Worm (Caenorhabditis elegans) whole organism, late embryonic: Measurements from ENCODE around the gene C29F7.10.

Experiments used
- C08G9.2 ChIP-seq: sonication (generic microtip); optimal IDR thresholded peaks from 2 replicates; lab custom pipeline; 2016; ENCODE audit warnings: mild to moderate bottlenecking, missing genetic modification characterization, moderate library complexity, missing compliant biosample characterization
- C38D4.7 ChIP-seq: fragments of 200-800 bp; sonication (Bioruptor generic); optimal IDR thresholded peaks from 2 replicates; lab custom pipeline; 2018; ENCODE audit warnings: mild to moderate bottlenecking, missing genetic modification characterization, moderate library complexity, missing compliant biosample characterization
- F13H6.1 ChIP-seq: sonication (generic microtip); optimal IDR thresholded peaks from 2 replicates; lab custom pipeline; 2016; ENCODE audit warnings: missing genetic modification characterization, missing compliant biosample characterization
- K02D7.2 ChIP-seq: sonication (generic microtip); optimal IDR thresholded peaks from 2 replicates; lab custom pipeline; 2017; ENCODE audit warnings: mild to moderate bottlenecking, missing genetic modification characterization, missing compliant biosample characterization
- T23F11.4 ChIP-seq: fragments of 200-800 bp; sonication (Bioruptor generic); optimal IDR thresholded peaks from 2 replicates; lab custom pipeline; 2018; ENCODE audit warnings: mild to moderate bottlenecking, missing genetic modification characterization, missing compliant biosample characterization
- Y22D7AL.16 ChIP-seq: sonication (generic microtip); optimal IDR thresholded peaks from 2 replicates; lab custom pipeline; 2016; ENCODE audit warnings: missing genetic modification characterization, missing compliant biosample characterization
- ahr-1 ChIP-seq: sonication (generic microtip); optimal IDR thresholded peaks from 2 replicates; lab custom pipeline; 2016; ENCODE audit warnings: missing genetic modification characterization, missing compliant biosample characterization
- ceh-14 ChIP-seq: sonication (generic microtip); optimal IDR thresholded peaks from 2 replicates; lab custom pipeline; 2016; ENCODE audit warnings: missing genotype, missing genetic modification characterization, missing compliant biosample characterization
- ceh-18 ChIP-seq: sonication (generic microtip); optimal IDR thresholded peaks from 2 replicates; lab custom pipeline; 2016; ENCODE audit warnings: missing genetic modification characterization, missing compliant biosample characterization
- ceh-19 ChIP-seq: fragments of 200-800 bp; sonication (Bioruptor generic); optimal IDR thresholded peaks from 2 replicates; lab custom pipeline; 2018; ENCODE audit warnings: mild to moderate bottlenecking, missing genetic modification characterization, missing compliant biosample characterization
- ceh-2 ChIP-seq: sonication (generic microtip); optimal IDR thresholded peaks from 2 replicates; lab custom pipeline; 2016; ENCODE audit warnings: missing genotype, missing genetic modification characterization, missing compliant biosample characterization
- ceh-24 ChIP-seq: sonication (generic microtip); optimal IDR thresholded peaks from 2 replicates; lab custom pipeline; 2016; ENCODE audit warnings: mild to moderate bottlenecking, missing genetic modification characterization, missing compliant biosample characterization
- ceh-31 ChIP-seq: sonication (generic microtip); optimal IDR thresholded peaks from 2 replicates; lab custom pipeline; 2016; ENCODE audit warnings: missing genetic modification characterization, missing compliant biosample characterization
- ceh-34 ChIP-seq: sonication (generic microtip); optimal IDR thresholded peaks from 2 replicates; lab custom pipeline; 2016; ENCODE audit warnings: mild to moderate bottlenecking, missing genetic modification characterization, missing compliant biosample characterization
- ceh-45 ChIP-seq: fragments of 200-800 bp; sonication (Bioruptor generic); IDR thresholded peaks from 2 replicates; pipeline ENCODE4 v1.3.6; 2022; ENCODE audit warnings: missing genetic modification reagents, missing genetic modification characterization, missing compliant biosample characterization
- ceh-48 ChIP-seq: sonication (generic microtip); optimal IDR thresholded peaks from 2 replicates; lab custom pipeline; 2016; ENCODE audit warnings: missing genetic modification characterization, inconsistent platforms, missing compliant biosample characterization
- ceh-6 ChIP-seq: fragments of 200-800 bp; sonication (Bioruptor generic); optimal IDR thresholded peaks from 2 replicates; lab custom pipeline; 2018; ENCODE audit warnings: mild to moderate bottlenecking, missing genetic modification characterization, missing compliant biosample characterization
- che-1 ChIP-seq: sonication (generic microtip); optimal IDR thresholded peaks from 2 replicates; lab custom pipeline; 2016; ENCODE audit warnings: mild to moderate bottlenecking, missing genetic modification characterization, missing compliant biosample characterization
- dmd-4 ChIP-seq: sonication (generic microtip); optimal IDR thresholded peaks from 2 replicates; lab custom pipeline; 2016; ENCODE audit warnings: borderline replicate concordance, missing genetic modification characterization, missing compliant biosample characterization
- dve-1 ChIP-seq: sonication (generic microtip); optimal IDR thresholded peaks from 2 replicates; lab custom pipeline; 2017; ENCODE audit warnings: antibody characterized with exemption, mild to moderate bottlenecking, missing genetic modification characterization, missing compliant biosample characterization
- elt-2 ChIP-seq: sonication (generic microtip); optimal IDR thresholded peaks from 2 replicates; lab custom pipeline; 2016; ENCODE audit warnings: missing genetic modification reagents, missing genetic modification characterization, missing compliant biosample characterization
- ets-4 ChIP-seq: sonication (generic microtip); optimal IDR thresholded peaks from 2 replicates; lab custom pipeline; 2016; ENCODE audit warnings: missing genetic modification characterization, missing compliant biosample characterization
- fax-1 ChIP-seq: sonication (generic microtip); optimal IDR thresholded peaks from 2 replicates; lab custom pipeline; 2016; ENCODE audit warnings: missing genotype, missing genetic modification characterization, missing compliant biosample characterization
- fkh-6 ChIP-seq: sonication (generic microtip); optimal IDR thresholded peaks from 2 replicates; lab custom pipeline; 2016; ENCODE audit warnings: missing genetic modification characterization, missing compliant biosample characterization
- gmeb-2 ChIP-seq: sonication (generic microtip); optimal IDR thresholded peaks from 2 replicates; lab custom pipeline; 2016; ENCODE audit warnings: missing genetic modification characterization, inconsistent platforms, missing compliant biosample characterization
- hlh-13 ChIP-seq: fragments of 200-800 bp; sonication (Bioruptor generic); optimal IDR thresholded peaks from 2 replicates; lab custom pipeline; 2018; ENCODE audit warnings: mild to moderate bottlenecking, missing genetic modification characterization, missing compliant biosample characterization
- hlh-15 ChIP-seq: sonication (generic microtip); optimal IDR thresholded peaks from 2 replicates; lab custom pipeline; 2016; ENCODE audit warnings: missing genetic modification characterization, missing compliant biosample characterization
- hlh-30 ChIP-seq: sonication (generic microtip); optimal IDR thresholded peaks from 2 replicates; lab custom pipeline; 2017; ENCODE audit warnings: antibody characterized with exemption, missing genetic modification characterization, missing compliant biosample characterization; ENCODE audit not compliant: insufficient read depth
- hlh-6 ChIP-seq: sonication (generic microtip); optimal IDR thresholded peaks from 2 replicates; lab custom pipeline; 2016; ENCODE audit warnings: missing genotype, missing genetic modification characterization, missing compliant biosample characterization
- hlh-8 ChIP-seq: sonication (generic microtip); optimal IDR thresholded peaks from 2 replicates; lab custom pipeline; 2016; ENCODE audit warnings: missing genotype, missing genetic modification characterization, missing compliant biosample characterization
- lin-11 ChIP-seq: fragments of 200-800 bp; sonication (Bioruptor generic); optimal IDR thresholded peaks from 2 replicates; lab custom pipeline; 2018; ENCODE audit warnings: mild to moderate bottlenecking, missing genetic modification characterization, missing compliant biosample characterization
- madf-2 ChIP-seq: sonication (generic microtip); optimal IDR thresholded peaks from 2 replicates; lab custom pipeline; 2017; ENCODE audit warnings: missing genetic modification characterization, missing compliant biosample characterization
- mec-3 ChIP-seq: sonication (generic microtip); optimal IDR thresholded peaks from 2 replicates; lab custom pipeline; 2016; ENCODE audit warnings: borderline replicate concordance, missing genetic modification characterization, missing compliant biosample characterization
- nfya-1 ChIP-seq: sonication (generic microtip); optimal IDR thresholded peaks from 2 replicates; lab custom pipeline; 2017; ENCODE audit warnings: missing genetic modification characterization, mild to moderate bottlenecking, missing compliant biosample characterization, antibody characterized with exemption, moderate library complexity
- nhr-232 ChIP-seq: sonication (generic microtip); optimal IDR thresholded peaks from 2 replicates; lab custom pipeline; 2016; ENCODE audit warnings: missing genetic modification characterization, missing compliant biosample characterization
- npax-4 ChIP-seq: sonication (generic microtip); optimal IDR thresholded peaks from 2 replicates; lab custom pipeline; 2016; ENCODE audit warnings: missing genetic modification characterization, missing compliant biosample characterization
- pat-9 ChIP-seq: fragments of 200-800 bp; sonication (Bioruptor generic); optimal IDR thresholded peaks from 2 replicates; lab custom pipeline; 2018; ENCODE audit warnings: mild to moderate bottlenecking, missing genetic modification characterization, moderate library complexity, missing compliant biosample characterization
- pha-2 ChIP-seq: sonication (generic microtip); optimal IDR thresholded peaks from 2 replicates; lab custom pipeline; 2017; ENCODE audit warnings: mild to moderate bottlenecking, missing genetic modification characterization, missing compliant biosample characterization
- pqm-1 ChIP-seq: sonication (generic microtip); optimal IDR thresholded peaks from 2 replicates; lab custom pipeline; 2016; ENCODE audit warnings: missing genetic modification characterization, missing compliant biosample characterization
- pros-1 ChIP-seq: fragments of 150-350 bp; optimal IDR thresholded peaks from 2 replicates; lab custom pipeline; 2014; ENCODE audit warnings: missing biosample characterization, missing genetic modification reagents, missing genetic modification characterization
- ref-2 ChIP-seq: sonication (generic microtip); optimal IDR thresholded peaks from 2 replicates; lab custom pipeline; 2016; ENCODE audit warnings: missing genetic modification characterization, missing compliant biosample characterization
- rnt-1 ChIP-seq: sonication (generic microtip); optimal IDR thresholded peaks from 2 replicates; lab custom pipeline; 2016; ENCODE audit warnings: missing genetic modification characterization, missing compliant biosample characterization
- sdc-2 ChIP-seq: sonication (generic microtip); optimal IDR thresholded peaks from 2 replicates; lab custom pipeline; 2016; ENCODE audit warnings: missing genotype, missing genetic modification characterization, missing compliant biosample characterization
- sox-2 ChIP-seq: fragments of 200-800 bp; sonication (Bioruptor generic); IDR thresholded peaks from 2 replicates; pipeline ENCODE4 v1.3.6; 2022; ENCODE audit warnings: missing genetic modification reagents, missing genetic modification characterization, missing compliant biosample characterization
- sox-4 ChIP-seq: sonication (generic microtip); optimal IDR thresholded peaks from 2 replicates; lab custom pipeline; 2017; ENCODE audit warnings: mild to moderate bottlenecking, missing genetic modification characterization, inconsistent platforms, missing compliant biosample characterization
- syd-9 ChIP-seq: sonication (generic microtip); optimal IDR thresholded peaks from 2 replicates; lab custom pipeline; 2016; ENCODE audit warnings: mild to moderate bottlenecking, missing genetic modification characterization, moderate library complexity, missing compliant biosample characterization
- tbx-2 ChIP-seq: sonication (generic microtip); optimal IDR thresholded peaks from 2 replicates; lab custom pipeline; 2016; ENCODE audit warnings: missing genetic modification characterization, missing compliant biosample characterization
- ttx-3 ChIP-seq: sonication (generic microtip); optimal IDR thresholded peaks from 2 replicates; lab custom pipeline; 2016; ENCODE audit warnings: missing genetic modification reagents, missing genetic modification characterization, missing compliant biosample characterization
- unc-3 ChIP-seq, 2 experiments: fragments of 200-800 bp in 1 of 2; sonication (Bioruptor generic) in 1 of 2; sonication (generic microtip) in 1 of 2; conservative IDR thresholded peaks in 1 of 2; optimal IDR thresholded peaks in 1 of 2; 2 replicates each; pipeline versions ENCODE4 v1.3.6 to Lab custom; 2016 to 2022; ENCODE audit warnings: missing compliant biosample characterization in 2 of 2, missing genetic modification characterization in 2 of 2, missing genetic modification reagents in 1 of 2
- unc-42 ChIP-seq: sonication (generic microtip); optimal IDR thresholded peaks from 2 replicates; lab custom pipeline; 2016; ENCODE audit warnings: missing genotype, missing genetic modification characterization, missing compliant biosample characterization
- ztf-16 ChIP-seq: sonication (generic microtip); optimal IDR thresholded peaks from 2 replicates; lab custom pipeline; 2017; ENCODE audit warnings: missing genetic modification characterization, missing compliant biosample characterization

The C29F7.10 gene

ce11 chrX:13448665-13449099 is 17.4 kb upstream of the C29F7.10 start:
- TF ChIP-seq syd-9 (peak; percentile 56), F13H6.1 (tag; lab: Kevin White, UChicago) (peak; percentile 57), ref-2 (tag; lab: Kevin White, UChicago) (peak; percentile 26), fkh-6 (peak; percentile 67), unc-42 (tag; lab: Kevin White, UChicago) (peak; percentile 46), ets-4 (tag; lab: Kevin White, UChicago) (peak; percentile 34), dmd-4 (tag; lab: Kevin White, UChicago) (peak; percentile 60), che-1 (tag; lab: Kevin White, UChicago) (peak; percentile 72), mec-3 (peak; percentile 26), rnt-1 (tag; lab: Kevin White, UChicago) (peak; percentile 53), gmeb-2 (tag; lab: Kevin White, UChicago) (peak; percentile 73), hlh-6 (tag; lab: Kevin White, UChicago) (peak; percentile 57), nhr-232 (tag; lab: Kevin White, UChicago) (peak; percentile 60), ceh-31 (tag; lab: Kevin White, UChicago) (peak; percentile 35), ceh-19 (GFP tag; lab: Kevin White, UChicago) (peak; percentile 81), ztf-16 (tag; lab: Kevin White, UChicago) (peak; percentile 70), ceh-6 (GFP tag; lab: Kevin White, UChicago) (peak; percentile 73), C08G9.2 (tag; lab: Kevin White, UChicago) (peak; percentile 74), pros-1 (tag; lab: Kevin White, UChicago) (peak; percentile 2), madf-2 (tag; lab: Kevin White, UChicago) (peak; percentile 74), dve-1 (peak; percentile 64), T23F11.4 (GFP tag; lab: Kevin White, UChicago) (peak; percentile 45), ceh-14 (tag; lab: Kevin White, UChicago) (peak; percentile 54), ahr-1 (tag; lab: Kevin White, UChicago) (peak; percentile 43), sox-4 (tag; lab: Kevin White, UChicago) (peak; percentile 72), ceh-24 (tag; lab: Kevin White, UChicago) (peak; percentile 45), ceh-18 (tag; lab: Kevin White, UChicago) (peak; percentile 66), elt-2 (peak; percentile 66), pat-9 (peak; percentile 70), npax-4 (tag; lab: Kevin White, UChicago) (peak; percentile 47), unc-3 (GFP tag; conservative IDR thresholded peaks at IDR 0.05; lab: Robert Waterston, UW) (peak; percentile 62; the same call in 1 of the 2 replicates), unc-3 (tag; optimal IDR thresholded peaks at IDR 0.05; lab: Kevin White, UChicago) (peak; percentile 41), hlh-13 (GFP tag; lab: Kevin White, UChicago) (peak; percentile 47), K02D7.2 (tag; lab: Kevin White, UChicago) (peak; percentile 54), ttx-3 (peak; percentile 63), hlh-8 (tag; lab: Kevin White, UChicago) (peak; percentile 0), pqm-1 (tag; lab: Kevin White, UChicago) (peak; percentile 56), ceh-2 (peak; percentile 33), ceh-48 (tag; lab: Kevin White, UChicago) (peak; percentile 41), sox-2 (GFP tag; lab: Robert Waterston, UW) (0 out of 2 replicates have a peak, but pooled peaks have one; percentile 8), pha-2 (tag; lab: Kevin White, UChicago) (peak; percentile 75), lin-11 (tag; lab: Kevin White, UChicago) (peak; percentile 35), hlh-30 (peak; percentile 58), hlh-15 (tag; lab: Kevin White, UChicago) (peak; percentile 7), C38D4.7 (GFP tag; lab: Kevin White, UChicago) (peak; percentile 47), ceh-45 (GFP tag; lab: Robert Waterston, UW) (peak; percentile 70), tbx-2 (tag; lab: Kevin White, UChicago) (peak; percentile 63), ceh-34 (peak; percentile 28), sdc-2 (tag; lab: Kevin White, UChicago) (peak; percentile 92), fax-1 (peak; percentile 45), Y22D7AL.16 (tag; lab: Kevin White, UChicago) (peak; percentile 13), nfya-1 (tag; lab: Kevin White, UChicago) (peak; percentile 28)
